Worm (Caenorhabditis elegans): ENCODE data around the gene Y67H2A.2.

The Y67H2A.2 gene

ce11 chrIV:13328059-13328458, 30.4 kb upstream of the Y67H2A.2 start, which contains the start of gene far-6:
far-6 (plus strand) TSS chrIV:13328359.
- TF ChIP-seq tbx-11 (GFP tag; IDR thresholded peaks at IDR 0.05), result no peak
- no peak for TF ChIP-seq ceh-36 (tag; optimal IDR thresholded peaks at IDR 0.05)
- TF ChIP-seq B0310.2 (tag; optimal IDR thresholded peaks at IDR 0.05), result no peak
- TF ChIP-seq hmbx-1 (tag; optimal IDR thresholded peaks at IDR 0.05), result no peak
- TF ChIP-seq F13C5.2 (tag; optimal IDR thresholded peaks at IDR 0.05), result no peak
- TF ChIP-seq hmg-4 (GFP tag; optimal IDR thresholded peaks at IDR 0.05), result no peak
- no peak for TF ChIP-seq tbx-37 (GFP tag; conservative IDR thresholded peaks at IDR 0.05)
- TF ChIP-seq sea-1 (GFP tag; conservative IDR thresholded peaks at IDR 0.05), result no peak
- TF ChIP-seq ceh-13 (GFP tag; optimal IDR thresholded peaks at IDR 0.05), result no peak
- TF ChIP-seq scrt-1 (GFP tag; IDR thresholded peaks at IDR 0.05), result no peak
- TF ChIP-seq ama-1 (optimal IDR thresholded peaks at IDR 0.05), result no peak
- TF ChIP-seq hnd-1 (tag; optimal IDR thresholded peaks at IDR 0.05), result no peak
- no peak for TF ChIP-seq flt-1 (GFP tag; IDR thresholded peaks at IDR 0.05)
- TF ChIP-seq ets-7 (tag; optimal IDR thresholded peaks at IDR 0.05), result no peak
- no peak for TF ChIP-seq tra-4 (tag; optimal IDR thresholded peaks at IDR 0.05)
- TF ChIP-seq pes-1 (GFP tag; IDR thresholded peaks at IDR 0.05), result no peak
- no peak for TF ChIP-seq aly-1 (tag; optimal IDR thresholded peaks at IDR 0.05)

ce11 chrIV:13327064-13327463, 29.4 kb upstream of the Y67H2A.2 start:
- TF ChIP-seq B0310.2 (tag; optimal IDR thresholded peaks at IDR 0.05) (no peak), hmg-4 (GFP tag; optimal IDR thresholded peaks at IDR 0.05) (no peak), ama-1 (optimal IDR thresholded peaks at IDR 0.05) (no peak), flt-1 (GFP tag; IDR thresholded peaks at IDR 0.05) (no peak), hnd-1 (tag; optimal IDR thresholded peaks at IDR 0.05) (no peak), ceh-13 (GFP tag; optimal IDR thresholded peaks at IDR 0.05) (no peak), F13C5.2 (tag; optimal IDR thresholded peaks at IDR 0.05) (no peak), hmbx-1 (tag; optimal IDR thresholded peaks at IDR 0.05) (no peak), ets-7 (tag; optimal IDR thresholded peaks at IDR 0.05) (no peak), aly-1 (tag; optimal IDR thresholded peaks at IDR 0.05) (no peak), tra-4 (tag; optimal IDR thresholded peaks at IDR 0.05) (no peak), pes-1 (GFP tag; IDR thresholded peaks at IDR 0.05) (no peak), tbx-37 (GFP tag; conservative IDR thresholded peaks at IDR 0.05) (no peak)

ce11 chrIV:13323823-13324359, 26.3 kb upstream of the Y67H2A.2 start, which contains the start of gene fat-2:
fat-2 (plus strand) TSS chrIV:13323873.
- no peak for TF ChIP-seq ceh-13 (GFP tag; optimal IDR thresholded peaks at IDR 0.05)
- TF ChIP-seq hmg-4 (GFP tag; optimal IDR thresholded peaks at IDR 0.05), result no peak
- TF ChIP-seq flt-1 (GFP tag; IDR thresholded peaks at IDR 0.05), result no peak
- no peak for TF ChIP-seq tra-4 (tag; optimal IDR thresholded peaks at IDR 0.05)
- TF ChIP-seq sea-1 (GFP tag; conservative IDR thresholded peaks at IDR 0.05), result no peak

ce11 chrIV:13322429-13322828, 24.8 kb upstream of the Y67H2A.2 start:
- TF ChIP-seq tra-4 (tag; optimal IDR thresholded peaks at IDR 0.05) (no peak), ceh-36 (tag; optimal IDR thresholded peaks at IDR 0.05) (no peak), pes-1 (GFP tag; IDR thresholded peaks at IDR 0.05) (no peak), sea-1 (GFP tag; conservative IDR thresholded peaks at IDR 0.05) (no peak)

- TF ChIP-seq ets-7 (tag; optimal IDR thresholded peaks at IDR 0.05) (no peak), hmbx-1 (tag; optimal IDR thresholded peaks at IDR 0.05) (no peak), tbx-37 (GFP tag; conservative IDR thresholded peaks at IDR 0.05) (no peak), tbx-11 (GFP tag; IDR thresholded peaks at IDR 0.05) (no peak), pes-1 (GFP tag; IDR thresholded peaks at IDR 0.05) (no peak), ceh-13 (GFP tag; optimal IDR thresholded peaks at IDR 0.05) (no peak), hmg-4 (GFP tag; optimal IDR thresholded peaks at IDR 0.05) (no peak), hnd-1 (tag; optimal IDR thresholded peaks at IDR 0.05) (no peak), ama-1 (optimal IDR thresholded peaks at IDR 0.05) (no peak), B0310.2 (tag; optimal IDR thresholded peaks at IDR 0.05) (no peak), sea-1 (GFP tag; conservative IDR thresholded peaks at IDR 0.05) (no peak)
Observed at ce11 chrIV:13319886-13320650, 22.4 kb upstream of the Y67H2A.2 start.

ce11 chrIV:13318773-13319172, 21.2 kb upstream of the Y67H2A.2 start:
- TF ChIP-seq sea-1 (GFP tag; conservative IDR thresholded peaks at IDR 0.05) (no peak), ets-7 (tag; optimal IDR thresholded peaks at IDR 0.05) (no peak), tbx-11 (GFP tag; IDR thresholded peaks at IDR 0.05) (no peak), pes-1 (GFP tag; IDR thresholded peaks at IDR 0.05) (no peak), ceh-13 (GFP tag; optimal IDR thresholded peaks at IDR 0.05) (no peak), tbx-37 (GFP tag; conservative IDR thresholded peaks at IDR 0.05) (no peak), flt-1 (GFP tag; IDR thresholded peaks at IDR 0.05) (no peak), F13C5.2 (tag; optimal IDR thresholded peaks at IDR 0.05) (no peak)

ce11 chrIV:13315344-13315743, 17.7 kb upstream of the Y67H2A.2 start, which contains the start of gene fat-1:
fat-1 (plus strand) TSS chrIV:13315644.
- no peak for TF ChIP-seq sea-1 (GFP tag; conservative IDR thresholded peaks at IDR 0.05)
- TF ChIP-seq F13C5.2 (tag; optimal IDR thresholded peaks at IDR 0.05), result no peak
- TF ChIP-seq scrt-1 (GFP tag; IDR thresholded peaks at IDR 0.05), result no peak
- TF ChIP-seq aly-1 (tag; optimal IDR thresholded peaks at IDR 0.05), result no peak
- no peak for TF ChIP-seq ets-7 (tag; optimal IDR thresholded peaks at IDR 0.05)
- no peak for TF ChIP-seq hmbx-1 (tag; optimal IDR thresholded peaks at IDR 0.05)
- no peak for TF ChIP-seq pes-1 (GFP tag; IDR thresholded peaks at IDR 0.05)

DNA sequence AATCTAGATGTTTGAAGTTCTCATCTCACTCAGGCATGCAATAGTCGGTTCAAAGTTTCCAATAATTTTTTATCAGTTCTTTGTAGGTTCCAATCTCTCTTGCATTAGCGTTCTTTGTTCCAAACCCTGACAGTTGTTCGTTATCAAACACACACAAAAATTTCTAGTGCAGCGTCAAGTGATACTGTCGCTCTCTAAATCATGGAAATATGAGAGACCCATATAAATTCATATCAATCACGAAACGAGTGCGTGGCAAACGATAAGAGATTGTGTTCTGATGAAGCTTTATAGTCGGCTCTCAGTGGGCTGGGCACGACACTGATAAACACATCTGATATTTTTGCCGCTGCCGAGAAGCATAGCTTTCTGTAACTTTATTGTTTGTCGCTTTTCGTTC, 16.6 kb upstream of the Y67H2A.2 start:
- no peak for TF ChIP-seq tra-4 (tag; optimal IDR thresholded peaks at IDR 0.05)
- no peak for TF ChIP-seq B0310.2 (tag; optimal IDR thresholded peaks at IDR 0.05)
- no peak for TF ChIP-seq aly-1 (tag; optimal IDR thresholded peaks at IDR 0.05)
- no peak for TF ChIP-seq F13C5.2 (tag; optimal IDR thresholded peaks at IDR 0.05)
- no peak for TF ChIP-seq ama-1 (optimal IDR thresholded peaks at IDR 0.05)
- TF ChIP-seq sea-1 (GFP tag; conservative IDR thresholded peaks at IDR 0.05), result no peak
- no peak for TF ChIP-seq flt-1 (GFP tag; IDR thresholded peaks at IDR 0.05)
- TF ChIP-seq pes-1 (GFP tag; IDR thresholded peaks at IDR 0.05), result no peak
- TF ChIP-seq hnd-1 (tag; optimal IDR thresholded peaks at IDR 0.05), result no peak
- no peak for TF ChIP-seq scrt-1 (GFP tag; IDR thresholded peaks at IDR 0.05)
- no peak for TF ChIP-seq tbx-11 (GFP tag; IDR thresholded peaks at IDR 0.05)
- no peak for TF ChIP-seq ceh-36 (tag; optimal IDR thresholded peaks at IDR 0.05)
- TF ChIP-seq hmg-4 (GFP tag; optimal IDR thresholded peaks at IDR 0.05), result no peak
- no peak for TF ChIP-seq ceh-13 (GFP tag; optimal IDR thresholded peaks at IDR 0.05)
- TF ChIP-seq ets-7 (tag; optimal IDR thresholded peaks at IDR 0.05), result no peak
- no peak for TF ChIP-seq hmbx-1 (tag; optimal IDR thresholded peaks at IDR 0.05)
- no peak for TF ChIP-seq tbx-37 (GFP tag; conservative IDR thresholded peaks at IDR 0.05)
